Worm (Caenorhabditis elegans): ENCODE measurements around the gene ZK1055.7.

DNA sequence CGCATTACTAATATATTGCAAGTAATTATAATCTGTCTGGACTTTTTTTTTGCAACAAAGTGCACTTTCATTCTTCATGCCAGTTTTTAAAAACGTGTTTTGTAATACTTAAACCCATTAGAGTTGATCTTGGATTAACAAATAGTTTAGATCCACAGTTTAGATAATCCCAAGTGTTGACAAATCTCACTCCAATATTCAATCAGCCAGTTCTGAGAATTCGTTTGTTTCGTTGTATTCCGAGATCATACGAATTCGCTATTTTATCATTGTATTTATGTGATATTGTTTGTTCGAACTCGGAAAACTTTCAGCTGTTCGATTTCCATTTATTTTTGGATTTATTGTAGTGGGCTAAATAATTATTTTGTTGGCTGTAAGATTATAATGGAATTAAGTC lies 40.6 kb upstream of the ZK1055.7 start:
- TF ChIP-seq nhr-77 (tag; optimal IDR thresholded peaks at IDR 0.05) = no peak
- TF ChIP-seq nhr-237 (tag; optimal IDR thresholded peaks at IDR 0.05) = no peak
- no peak for TF ChIP-seq mdl-1 (tag; optimal IDR thresholded peaks at IDR 0.05)
- TF ChIP-seq nhr-11 (tag; optimal IDR thresholded peaks at IDR 0.05) = no peak
- no peak for TF ChIP-seq lin-13 (GFP tag; optimal IDR thresholded peaks at IDR 0.05)

Measured in whole organism, L2 larva.